Fruit fly (Drosophila melanogaster): ENCODE measurements around the gene Afti.
A peak's percentile ranks its signal among the peaks of the same experiment; 100 is the strongest.

The Afti gene

DNA sequence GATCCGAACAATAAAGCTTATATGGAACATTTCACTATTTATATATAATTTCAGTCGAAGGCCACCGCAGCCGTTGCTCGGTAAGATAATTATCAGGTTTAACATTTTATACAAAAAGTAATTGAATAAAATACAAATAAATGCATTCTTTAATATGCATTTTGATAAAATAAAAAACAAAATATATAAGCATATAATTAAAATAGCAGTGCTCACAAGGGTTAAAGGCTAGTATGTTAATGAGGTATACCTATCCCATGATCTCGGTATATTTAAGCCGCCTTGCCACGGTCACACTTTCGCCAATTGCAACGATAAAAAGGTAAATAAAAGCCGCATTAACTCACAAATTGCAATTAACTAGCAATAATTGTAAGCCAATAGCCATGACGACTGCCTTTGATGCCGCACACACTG is 17.7 kb downstream of the Afti start, which contains the start of gene Polr2I (continued):
- TF ChIP-seq dmrt11E (tag; optimal IDR thresholded peaks at IDR 0.05): peak; percentile 44
- TF ChIP-seq seq (GFP tag; IDR thresholded peaks at IDR 0.05): no peak
- TF ChIP-seq eve (GFP tag; optimal IDR thresholded peaks at IDR 0.05): no peak
- no peak for TF ChIP-seq sd (tag; optimal IDR thresholded peaks at IDR 0.05)
- TF ChIP-seq CG2889 (GFP tag; IDR thresholded peaks at IDR 0.05): no peak
- no peak for TF ChIP-seq cato (GFP tag; optimal IDR thresholded peaks at IDR 0.05; ENCODE audit: borderline replicate concordance)
- peak; percentile 81 for TF ChIP-seq CG17361 (GFP tag; IDR thresholded peaks at IDR 0.05)
- no peak for TF ChIP-seq Sin3A (optimal IDR thresholded peaks at IDR 0.05)
- TF ChIP-seq Ptx1 (GFP tag; IDR thresholded peaks at IDR 0.05): peak; percentile 47; the same call in 1 of the 2 replicates
- no peak for TF ChIP-seq CG10321 (GFP tag; IDR thresholded peaks at IDR 0.05)
- TF ChIP-seq CG14050 (GFP tag; IDR thresholded peaks at IDR 0.05): no peak
- TF ChIP-seq PHDP (tag; optimal IDR thresholded peaks at IDR 0.05): peak; percentile 21
- no peak for TF ChIP-seq mirr (GFP tag; optimal IDR thresholded peaks at IDR 0.05)
- no peak for TF ChIP-seq CG6654 (GFP tag; optimal IDR thresholded peaks at IDR 0.05)
- peak; percentile 50 for TF ChIP-seq bcd (GFP tag; optimal IDR thresholded peaks at IDR 0.05)
- no peak for TF ChIP-seq nerfin-2 (GFP tag; IDR thresholded peaks at IDR 0.05; ENCODE audit: partially characterized antibody)
- TF ChIP-seq CG16863 (GFP tag; optimal IDR thresholded peaks at IDR 0.05): no peak
- no peak for TF ChIP-seq Hr78 (GFP tag; optimal IDR thresholded peaks at IDR 0.05)
- TF ChIP-seq CG8765 (GFP tag; IDR thresholded peaks at IDR 0.05): no peak
- no peak for TF ChIP-seq ab (GFP tag; optimal IDR thresholded peaks at IDR 0.05)
- TF ChIP-seq Kr (GFP tag; optimal IDR thresholded peaks at IDR 0.05): no peak
- no peak for TF ChIP-seq org-1 (GFP tag; optimal IDR thresholded peaks at IDR 0.05)
- no peak for TF ChIP-seq CG3065 (GFP tag; optimal IDR thresholded peaks at IDR 0.05)
- TF ChIP-seq Lhr (GFP tag; optimal IDR thresholded peaks at IDR 0.05): peak; percentile 6
- no peak for TF ChIP-seq TFAM (GFP tag; optimal IDR thresholded peaks at IDR 0.05)
- TF ChIP-seq tin (GFP tag; optimal IDR thresholded peaks at IDR 0.05): peak; percentile 25
- no peak for TF ChIP-seq emc (GFP tag; optimal IDR thresholded peaks at IDR 0.05)
- no peak for TF ChIP-seq tup (GFP tag; optimal IDR thresholded peaks at IDR 0.05)
- no peak for TF ChIP-seq jing (GFP tag; optimal IDR thresholded peaks at IDR 0.05)
- TF ChIP-seq CG31388 (GFP tag; optimal IDR thresholded peaks at IDR 0.05): no peak
- TF ChIP-seq CG13775 (GFP tag; optimal IDR thresholded peaks at IDR 0.05): peak; percentile 49
- peak; percentile 37 for TF ChIP-seq CG7556 (GFP tag; optimal IDR thresholded peaks at IDR 0.05)
- TF ChIP-seq NfI (GFP tag; optimal IDR thresholded peaks at IDR 0.05): peak; percentile 19
- no peak for TF ChIP-seq chn (GFP tag; optimal IDR thresholded peaks at IDR 0.05)
- TF ChIP-seq CG10462 (GFP tag; optimal IDR thresholded peaks at IDR 0.05): no peak
- no peak for TF ChIP-seq Doc3 (GFP tag; IDR thresholded peaks at IDR 0.05; ENCODE audit: partially characterized antibody)
- no peak for TF ChIP-seq pho (GFP tag; optimal IDR thresholded peaks at IDR 0.05)
- TF ChIP-seq Antp (GFP tag; optimal IDR thresholded peaks at IDR 0.05): no peak
- TF ChIP-seq salm (tag; optimal IDR thresholded peaks at IDR 0.05): no peak
- no peak for TF ChIP-seq CG7271 (tag; optimal IDR thresholded peaks at IDR 0.05)
- TF ChIP-seq trem (tag; optimal IDR thresholded peaks at IDR 0.05): peak; percentile 12
- no peak for TF ChIP-seq kay (GFP tag; optimal IDR thresholded peaks at IDR 0.05)
- no peak for TF ChIP-seq ken (GFP tag; IDR thresholded peaks at IDR 0.05)
- peak; percentile 15 for TF ChIP-seq lilli (GFP tag; optimal IDR thresholded peaks at IDR 0.05)
- TF ChIP-seq E2f1 (GFP tag; IDR thresholded peaks at IDR 0.05): no peak
- TF ChIP-seq CG4404 (GFP tag; IDR thresholded peaks at IDR 0.05): 0 out of 2 replicates have a peak, but pooled peaks have one; percentile 14
- TF ChIP-seq gcm2 (GFP tag; optimal IDR thresholded peaks at IDR 0.05): no peak
- TF ChIP-seq Optix (GFP tag; IDR thresholded peaks at IDR 0.05): no peak
- TF ChIP-seq HLH54F (GFP tag; optimal IDR thresholded peaks at IDR 0.05): no peak
- no peak for TF ChIP-seq sc (optimal IDR thresholded peaks at IDR 0.05)
- no peak for TF ChIP-seq sc (GFP tag; optimal IDR thresholded peaks at IDR 0.05)
- TF ChIP-seq CG1832 (GFP tag; optimal IDR thresholded peaks at IDR 0.05): no peak

Measured in whole organism, embryonic.